Worm (Caenorhabditis elegans) whole organism, mixed stage, embryonic: ENCODE measurements around the gene ugt-37.

Source experiments
- M03D4.4 ChIP-seq: sonication (generic microtip); optimal IDR thresholded peaks from 2 replicates; lab custom pipeline; 2017; ENCODE audit warnings: mild to moderate bottlenecking, missing genetic modification characterization, missing compliant biosample characterization
- bed-3 ChIP-seq: fragments of 200-800 bp; sonication (Bioruptor generic); optimal IDR thresholded peaks from 3 replicates; lab custom pipeline; 2018; ENCODE audit warnings: mild to moderate bottlenecking, missing genetic modification characterization, moderate library complexity, missing compliant biosample characterization
- blmp-1 ChIP-seq: fragments of 150-350 bp; optimal IDR thresholded peaks from 2 replicates; lab custom pipeline; 2014; ENCODE audit warnings: missing biosample characterization, missing genetic modification characterization
- ceh-39 ChIP-seq: fragments of 150-350 bp; optimal IDR thresholded peaks from 2 replicates; lab custom pipeline; 2014; ENCODE audit warnings: missing biosample characterization, missing genetic modification characterization
- ceh-43 ChIP-seq: fragments of 200-800 bp; sonication (Bioruptor generic); optimal IDR thresholded peaks from 2 replicates; lab custom pipeline; 2018; ENCODE audit warnings: mild to moderate bottlenecking, missing genetic modification characterization, moderate library complexity, missing compliant biosample characterization
- ceh-83 ChIP-seq: fragments of 200-800 bp; sonication (Bioruptor generic); optimal IDR thresholded peaks from 2 replicates; lab custom pipeline; 2018; ENCODE audit warnings: mild to moderate bottlenecking, missing genetic modification characterization, missing compliant biosample characterization
- ces-1 ChIP-seq: fragments of 150-350 bp; optimal IDR thresholded peaks from 2 replicates; lab custom pipeline; 2014; ENCODE audit warnings: missing biosample characterization, missing genetic modification reagents, missing genetic modification characterization
- cnd-1 ChIP-seq: fragments of 200-800 bp; sonication (Bioruptor generic); optimal IDR thresholded peaks from 2 replicates; lab custom pipeline; 2018; ENCODE audit warnings: mild to moderate bottlenecking, missing genetic modification characterization, missing compliant biosample characterization
- drap-1 ChIP-seq: fragments of 200-800 bp; sonication (Bioruptor generic); optimal IDR thresholded peaks from 3 replicates; lab custom pipeline; 2018; ENCODE audit warnings: mild to moderate bottlenecking, missing genetic modification characterization, missing compliant biosample characterization
- elt-1 ChIP-seq: sonication (generic microtip); optimal IDR thresholded peaks from 2 replicates; lab custom pipeline; 2017; ENCODE audit warnings: missing genetic modification characterization, mild to moderate bottlenecking, missing compliant biosample characterization, antibody characterized with exemption, moderate library complexity, borderline replicate concordance; ENCODE audit not compliant: insufficient read depth
- elt-3 ChIP-seq: fragments of 150-350 bp; optimal IDR thresholded peaks from 2 replicates; lab custom pipeline; 2014; ENCODE audit warnings: missing biosample characterization, missing genetic modification characterization
- flh-1 ChIP-seq: fragments of 200-800 bp; sonication (Bioruptor generic); optimal IDR thresholded peaks from 2 replicates; lab custom pipeline; 2018; ENCODE audit warnings: mild to moderate bottlenecking, missing genetic modification characterization, moderate library complexity, missing compliant biosample characterization
- hlh-1 ChIP-seq: fragments of 150-350 bp; optimal IDR thresholded peaks from 2 replicates; lab custom pipeline; 2014; ENCODE audit warnings: missing biosample characterization, missing genetic modification reagents, missing genetic modification characterization
- lin-13 ChIP-seq: fragments of 150-350 bp; optimal IDR thresholded peaks from 2 replicates; lab custom pipeline; 2014; ENCODE audit warnings: missing biosample characterization, missing genetic modification characterization
- lin-32 ChIP-seq: fragments of 200-800 bp; sonication (Bioruptor generic); optimal IDR thresholded peaks from 2 replicates; lab custom pipeline; 2018; ENCODE audit warnings: mild to moderate bottlenecking, missing genetic modification characterization, missing compliant biosample characterization
- lsy-2 ChIP-seq: fragments of 150-350 bp; optimal IDR thresholded peaks from 2 replicates; lab custom pipeline; 2014; ENCODE audit warnings: missing biosample characterization, missing genetic modification characterization
- mab-5 ChIP-seq: fragments of 150-350 bp; optimal IDR thresholded peaks from 2 replicates; lab custom pipeline; 2014; ENCODE audit warnings: missing biosample characterization, missing genetic modification characterization
- mls-2 ChIP-seq: sonication (generic microtip); optimal IDR thresholded peaks from 2 replicates; lab custom pipeline; 2016; ENCODE audit warnings: mild to moderate bottlenecking, missing genetic modification characterization, moderate library complexity, missing compliant biosample characterization
- nhr-12 ChIP-seq: fragments of 150-350 bp; optimal IDR thresholded peaks from 2 replicates; lab custom pipeline; 2014; ENCODE audit warnings: missing biosample characterization, missing genetic modification characterization
- nhr-2 ChIP-seq: fragments of 150-350 bp; optimal IDR thresholded peaks from 2 replicates; lab custom pipeline; 2014; ENCODE audit warnings: missing biosample characterization, missing genetic modification characterization
- nhr-237 ChIP-seq: fragments of 150-350 bp; optimal IDR thresholded peaks from 2 replicates; lab custom pipeline; 2014; ENCODE audit warnings: missing biosample characterization, missing genetic modification characterization
- nhr-28 ChIP-seq: fragments of 150-350 bp; optimal IDR thresholded peaks from 2 replicates; lab custom pipeline; 2014; ENCODE audit warnings: missing biosample characterization, missing genetic modification characterization
- nhr-76 ChIP-seq: sonication (generic microtip); optimal IDR thresholded peaks from 2 replicates; lab custom pipeline; 2017; ENCODE audit warnings: missing biosample characterization, missing genetic modification characterization
- pha-4 ChIP-seq: fragments of 150-350 bp; optimal IDR thresholded peaks from 2 replicates; lab custom pipeline; 2018; ENCODE audit warnings: missing biosample characterization, missing genetic modification reagents, missing genetic modification characterization
- sem-2 ChIP-seq: fragments of 200-800 bp; sonication (Bioruptor generic); optimal IDR thresholded peaks from 2 replicates; lab custom pipeline; 2018; ENCODE audit warnings: mild to moderate bottlenecking, missing genetic modification characterization, missing compliant biosample characterization
- snpc-4 ChIP-seq: fragments of 150-350 bp; optimal IDR thresholded peaks from 2 replicates; lab custom pipeline; 2014; ENCODE audit warnings: missing biosample characterization, missing genetic modification characterization
- tbx-8 ChIP-seq: fragments of 200-800 bp; sonication (Bioruptor generic); optimal IDR thresholded peaks from 2 replicates; lab custom pipeline; 2018; ENCODE audit warnings: mild to moderate bottlenecking, missing genetic modification characterization, moderate library complexity, missing compliant biosample characterization
- unc-39 ChIP-seq: fragments of 150-350 bp; optimal IDR thresholded peaks from 2 replicates; lab custom pipeline; 2014; ENCODE audit warnings: missing biosample characterization, missing genetic modification characterization
- zip-8 ChIP-seq: fragments of 150-350 bp; optimal IDR thresholded peaks from 2 replicates; lab custom pipeline; 2014; ENCODE audit warnings: missing biosample characterization, missing genetic modification characterization
- ztf-11 ChIP-seq: fragments of 150-350 bp; optimal IDR thresholded peaks from 2 replicates; lab custom pipeline; 2014; ENCODE audit warnings: missing biosample characterization, missing genetic modification characterization

Gene ugt-37

ce11 chrV:7156079-7156478 is 11.0 kb upstream of the ugt-37 start, which contains the start of gene F10D2.10:
Gene F10D2.10, minus strand, starts transcription at chrV:7156179.
- TF ChIP-seq ztf-11 (tag; lab: Kevin White, UChicago) (no peak), hlh-1 (tag; lab: Kevin White, UChicago) (peak; percentile 40)

ce11 chrV:7153046-7153445 is 7.9 kb upstream of the ugt-37 start, which contains the start of gene fat-7:
Gene fat-7, minus strand, starts transcription at chrV:7153146.
- TF ChIP-seq nhr-2 (no peak), nhr-28 (no peak), M03D4.4 (tag; lab: Kevin White, UChicago) (no peak), zip-8 (no peak), ceh-39 (tag; lab: Kevin White, UChicago) (no peak), lin-13 (no peak), hlh-1 (tag; lab: Kevin White, UChicago) (no peak), pha-4 (tag; lab: Kevin White, UChicago) (no peak), mab-5 (tag; lab: Kevin White, UChicago) (no peak), sem-2 (no peak), ceh-83 (no peak), lsy-2 (tag; lab: Kevin White, UChicago) (no peak)

- no peak for TF ChIP-seq pha-4 (tag; lab: Kevin White, UChicago)
- TF ChIP-seq cnd-1 (tag; lab: Kevin White, UChicago), result no peak
- TF ChIP-seq nhr-28, result no peak
- TF ChIP-seq mab-5 (tag; lab: Kevin White, UChicago), result no peak
- TF ChIP-seq ztf-11 (tag; lab: Kevin White, UChicago), result no peak
- TF ChIP-seq ceh-43 (GFP tag; lab: Kevin White, UChicago), result no peak
- no peak for TF ChIP-seq nhr-2
- TF ChIP-seq ces-1 (GFP tag; lab: Kevin White, UChicago), result no peak
Observed at ce11 chrV:7150570-7150969, 5.5 kb upstream of the ugt-37 start, which contains the start of gene F10D2.8. Gene F10D2.8, minus strand, starts transcription at chrV:7150714.

ce11 chrV:7147370-7147769 is 2.3 kb upstream of the ugt-37 start, which contains the start of gene ugt-38:
Gene ugt-38, minus strand, starts transcription at chrV:7147470.
- no peak for TF ChIP-seq drap-1 (GFP tag; lab: Kevin White, UChicago)
- TF ChIP-seq flh-1 (GFP tag; lab: Kevin White, UChicago), result no peak
- TF ChIP-seq cnd-1 (tag; lab: Kevin White, UChicago), result no peak
- TF ChIP-seq ceh-39 (tag; lab: Kevin White, UChicago), result no peak
- no peak for TF ChIP-seq pha-4 (tag; lab: Kevin White, UChicago)
- TF ChIP-seq nhr-28, result no peak
- TF ChIP-seq elt-1, result no peak
- TF ChIP-seq ceh-83, result no peak
- no peak for TF ChIP-seq M03D4.4 (tag; lab: Kevin White, UChicago)
- TF ChIP-seq ces-1 (GFP tag; lab: Kevin White, UChicago), result no peak
- no peak for TF ChIP-seq ceh-43 (GFP tag; lab: Kevin White, UChicago)
- no peak for TF ChIP-seq ztf-11 (tag; lab: Kevin White, UChicago)
- no peak for TF ChIP-seq nhr-12
- TF ChIP-seq hlh-1 (tag; lab: Kevin White, UChicago), result no peak
- no peak for TF ChIP-seq bed-3 (GFP tag; lab: Kevin White, UChicago)
- no peak for TF ChIP-seq snpc-4
- no peak for TF ChIP-seq nhr-237
- no peak for TF ChIP-seq lin-32 (GFP tag; lab: Kevin White, UChicago)
- TF ChIP-seq tbx-8, result no peak
- no peak for TF ChIP-seq elt-3 (tag; lab: Kevin White, UChicago)

DNA sequence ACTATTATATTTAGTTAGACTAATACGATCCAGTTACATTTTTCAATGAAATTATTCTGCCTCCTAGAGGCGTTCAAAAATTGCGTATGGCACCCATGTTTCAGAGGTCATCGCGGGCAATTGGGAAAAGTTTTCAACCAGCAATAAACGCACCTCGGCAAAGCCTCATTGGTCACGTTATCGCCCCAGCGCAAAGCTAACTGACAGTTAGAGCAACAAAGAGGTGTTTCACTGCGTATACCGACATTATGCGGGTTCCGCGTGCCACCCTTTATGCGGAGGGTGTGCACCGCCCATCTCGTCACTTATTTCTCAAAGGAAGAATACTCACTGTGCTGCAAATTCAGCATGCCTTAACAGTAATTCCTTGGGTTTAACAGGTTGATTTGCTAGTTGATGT is 2.5 kb downstream of the ugt-37 start:
- TF ChIP-seq ces-1 (GFP tag; lab: Kevin White, UChicago), result no peak
- TF ChIP-seq bed-3 (GFP tag; lab: Kevin White, UChicago), result no peak
- TF ChIP-seq nhr-237, result no peak
- TF ChIP-seq hlh-1 (tag; lab: Kevin White, UChicago), result no peak
- no peak for TF ChIP-seq nhr-12
- TF ChIP-seq mab-5 (tag; lab: Kevin White, UChicago), result no peak
- no peak for TF ChIP-seq nhr-28
- TF ChIP-seq tbx-8, result no peak
- TF ChIP-seq pha-4 (tag; lab: Kevin White, UChicago), result no peak
- no peak for TF ChIP-seq lin-13
- TF ChIP-seq elt-1, result no peak
- no peak for TF ChIP-seq unc-39 (tag; lab: Kevin White, UChicago)
- TF ChIP-seq M03D4.4 (tag; lab: Kevin White, UChicago), result no peak
- no peak for TF ChIP-seq ceh-83
- no peak for TF ChIP-seq sem-2
- no peak for TF ChIP-seq blmp-1 (tag; lab: Kevin White, UChicago)
- no peak for TF ChIP-seq nhr-76 (tag; lab: Kevin White, UChicago)
- no peak for TF ChIP-seq mls-2
- TF ChIP-seq, all 35 proteins: peak for 0
